Worm (Caenorhabditis elegans) whole organism, midembryonic: Measurements from ENCODE around the gene F22B5.4.

ENCODE experiments used
- flt-1 ChIP-seq: fragments of 200-800 bp; sonication (Bioruptor generic); IDR thresholded peaks from 2 replicates; pipeline ENCODE4 v1.3.6; 2022; ENCODE audit warnings: missing genetic modification characterization, missing compliant biosample characterization
- med-1 ChIP-seq: sonication (generic microtip); optimal IDR thresholded peaks from 2 replicates; lab custom pipeline; 2017; ENCODE audit warnings: missing genetic modification characterization, mild to moderate bottlenecking, missing compliant biosample characterization, antibody characterized with exemption, missing genetic modification reagents; ENCODE audit not compliant: insufficient read depth
- tab-1 ChIP-seq: fragments of 200-800 bp; sonication (Bioruptor generic); IDR thresholded peaks from 2 replicates; pipeline ENCODE4 v1.3.6; 2022; ENCODE audit warnings: missing genetic modification characterization, missing compliant biosample characterization
- ztf-23 ChIP-seq: fragments of 200-800 bp; sonication (Bioruptor generic); IDR thresholded peaks from 2 replicates; pipeline ENCODE4 v1.3.6; 2022; ENCODE audit warnings: missing genetic modification reagents, missing genetic modification characterization, missing compliant biosample characterization
- ztf-29 ChIP-seq: fragments of 200-800 bp; sonication (Bioruptor generic); IDR thresholded peaks from 2 replicates; pipeline ENCODE4 v1.3.6; 2022; ENCODE audit warnings: missing genetic modification reagents, missing genetic modification characterization, missing compliant biosample characterization

DNA sequence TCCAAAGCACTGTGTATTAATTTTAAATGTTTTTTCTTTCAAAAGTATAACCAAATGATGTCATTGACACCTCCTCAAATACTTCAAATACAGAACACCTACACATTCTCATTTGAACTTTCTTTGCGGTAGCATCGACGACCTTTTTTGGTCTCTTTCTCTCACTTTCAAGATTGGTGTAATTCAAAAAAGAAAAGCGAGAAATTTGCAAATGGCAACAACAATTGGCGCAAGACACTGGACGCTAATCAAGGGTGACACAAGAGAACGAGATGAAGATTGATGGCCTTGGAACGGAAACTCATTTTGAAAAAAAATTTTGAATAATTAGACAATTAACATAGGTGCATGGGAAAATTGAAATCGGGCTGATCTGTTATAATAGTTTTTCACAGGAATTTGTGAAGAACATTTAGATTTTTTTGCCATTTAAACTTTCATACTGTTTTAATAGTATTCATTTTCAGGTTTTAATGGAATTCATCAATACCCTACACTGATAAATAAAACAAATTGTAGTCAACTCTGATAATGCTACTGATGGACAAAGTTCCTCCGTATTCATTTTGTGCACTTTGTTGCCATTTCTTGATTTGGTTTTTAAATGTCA, 32.3 kb upstream of the F22B5.4 start, which contains the start of gene fdgt-2:
- no peak for TF ChIP-seq tab-1
- no peak for TF ChIP-seq ztf-23 (GFP tag; lab: Robert Waterston, UW)
- TF ChIP-seq med-1 (GFP tag; lab: Kevin White, UChicago) = no peak
- TF ChIP-seq ztf-29 = no peak
- TF ChIP-seq flt-1 (GFP tag; lab: Robert Waterston, UW) = no peak
